Fruit fly (Drosophila melanogaster) S2 (cell line): ENCODE measurements around the gene CG14105.

Experiments used
- CG8478 ChIP-seq: fragments of >200 bp; optimal IDR thresholded peaks from 2 replicates; lab custom pipeline; 2018
- CTCF ChIP-seq, 2 experiments: fragments of >200 bp; optimal IDR thresholded peaks; 2 replicates each; lab custom pipeline; 2018

- TF ChIP-seq CG8478 (no peak), CTCF (optimal IDR thresholded peaks at IDR 0.05; lab: Kevin White, UChicago) (no peak)
Observed at dm6 chr3L:13452281-13452680, 25.8 kb upstream of the CG14105 start.
